Fruit fly (Drosophila melanogaster) whole organism, embryonic: Measurements from ENCODE around the gene GstD4.

Experiments
- disco-r ChIP-seq: fragments of 200-800 bp; sonication (Bioruptor generic); optimal IDR thresholded peaks from 2 replicates; lab custom pipeline; 2016; ENCODE audit warnings: missing biosample characterization, missing genetic modification characterization
- wek ChIP-seq: fragments of 200-800 bp; sonication (Bioruptor generic); optimal IDR thresholded peaks from 3 replicates; lab custom pipeline; 2018; ENCODE audit warnings: missing biosample characterization, mild to moderate bottlenecking, missing genetic modification characterization, moderate library complexity

dm6 chr3R:12382563-12382962, 8.7 kb downstream of the GstD4 start, which contains the start of gene CG10035:
- TF ChIP-seq wek (GFP tag; lab: Kevin White, UChicago) (no peak), disco-r (no peak)
